Fruit fly (Drosophila melanogaster) S2 (cell line): ENCODE data around the gene CG12020.

Experiments used
- CG8478 ChIP-seq: fragments of >200 bp; optimal IDR thresholded peaks from 2 replicates; lab custom pipeline; 2018
- CTCF ChIP-seq, 2 experiments: fragments of >200 bp; optimal IDR thresholded peaks; 2 replicates each; lab custom pipeline; 2018

The CG12020 gene

dm6 chr3L:1797005-1797404 lies at the start of gene CG12020:
TSS of gene CG12020 (plus strand) at chr3L:1797305.
- TF ChIP-seq CTCF (optimal IDR thresholded peaks at IDR 0.05; lab: Kevin White, UChicago) (no peak), CG8478 (lab: Kevin White, UChicago) (no peak)

dm6 chr3L:1748218-1748617 lies 48.9 kb upstream of the CG12020 start:
- TF ChIP-seq CTCF (optimal IDR thresholded peaks at IDR 0.05; lab: Kevin White, UChicago) (no peak), CG8478 (lab: Kevin White, UChicago) (no peak)

- TF ChIP-seq CTCF (optimal IDR thresholded peaks at IDR 0.05; lab: Kevin White, UChicago) = no peak
- no peak for TF ChIP-seq CG8478 (lab: Kevin White, UChicago)
Measured at dm6 chr3L:1754262-1754661, 42.8 kb upstream of the CG12020 start.

dm6 chr3L:1754935-1755334 lies 42.2 kb upstream of the CG12020 start:
- TF ChIP-seq CG8478 (lab: Kevin White, UChicago) (no peak), CTCF (optimal IDR thresholded peaks at IDR 0.05; lab: Kevin White, UChicago) (no peak)

DNA sequence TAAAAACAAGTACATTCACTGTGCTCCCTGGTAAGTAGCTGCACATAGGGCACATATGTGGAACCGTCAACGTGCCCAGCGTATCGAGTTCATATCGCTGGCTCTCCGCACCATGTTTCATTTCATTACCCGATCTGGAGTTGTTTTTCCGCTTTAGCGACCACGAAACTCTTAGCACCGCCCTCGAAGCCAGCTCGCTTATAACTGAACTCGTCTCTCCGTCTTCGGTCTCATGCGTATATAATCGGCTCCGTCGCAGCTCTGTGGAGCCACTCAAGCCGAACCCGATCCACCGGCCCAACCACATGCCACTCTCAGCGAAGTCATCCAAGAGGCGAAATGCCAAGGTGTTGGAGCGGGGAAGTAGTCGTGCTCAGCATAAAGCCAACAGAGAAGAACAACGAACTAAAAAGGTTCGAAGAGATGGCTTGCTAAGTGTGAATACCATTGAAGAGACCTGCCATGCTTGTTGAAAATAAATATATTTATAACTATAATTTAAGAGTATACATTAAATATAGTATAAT lies 41.6 kb upstream of the CG12020 start, which contains the start of gene Cht2:
TSS of gene Cht2 (minus strand) at position 477 of the 527 bp plus-strand sequence.
- no peak for TF ChIP-seq CG8478 (lab: Kevin White, UChicago)
- no peak for TF ChIP-seq CTCF (optimal IDR thresholded peaks at IDR 0.05; lab: Kevin White, UChicago)

DNA sequence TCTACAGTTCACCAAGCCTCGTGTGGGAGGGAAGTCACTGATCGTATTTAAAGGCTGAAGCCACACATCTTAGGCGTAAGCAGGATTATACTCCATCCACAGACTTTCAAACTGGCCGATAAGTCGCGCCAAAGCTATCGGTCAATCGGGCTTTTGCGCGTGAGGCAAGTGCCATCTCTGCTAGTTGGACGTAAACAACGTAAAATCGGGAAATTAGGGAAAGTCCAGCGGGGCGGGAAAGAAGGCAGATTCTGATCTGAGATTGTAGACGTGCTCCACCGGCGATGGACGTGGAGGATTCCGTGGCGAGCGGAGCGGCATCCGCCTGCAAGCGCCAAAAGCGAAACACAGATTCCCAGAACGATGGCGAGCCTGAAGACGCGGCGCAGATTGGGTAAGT lies 41.0 kb upstream of the CG12020 start, which contains the start of gene CG8001:
TSS of gene CG8001 (plus strand) at position 17 of the 400 bp plus-strand sequence.
- TF ChIP-seq CG8478 (lab: Kevin White, UChicago) = no peak

DNA sequence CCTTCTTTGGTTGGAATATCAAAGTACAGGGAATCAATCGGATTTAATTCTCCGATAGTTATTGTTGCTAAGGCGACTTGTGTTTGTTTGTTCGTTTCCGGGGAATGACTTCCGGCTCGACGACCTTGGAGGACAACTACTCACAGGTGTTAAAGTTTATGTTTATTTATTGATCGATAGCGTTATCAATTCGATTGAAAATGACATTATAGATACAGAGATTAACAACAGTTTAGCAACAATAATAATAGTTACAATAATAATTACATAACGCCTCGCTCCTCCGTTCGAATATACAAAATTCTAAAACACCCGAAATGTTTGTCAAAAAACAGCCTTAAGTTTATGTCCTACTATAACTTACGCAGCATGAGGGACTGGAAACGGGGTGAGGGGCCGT lies 25.4 kb upstream of the CG12020 start, which contains the start of gene Dhc62B:
TSS of gene Dhc62B (minus strand) at position 101 of the 400 bp plus-strand sequence.
- TF ChIP-seq CTCF (optimal IDR thresholded peaks at IDR 0.05; lab: Kevin White, UChicago) = no peak
- TF ChIP-seq CG8478 (lab: Kevin White, UChicago) = no peak

dm6 chr3L:1772593-1772992 lies 24.5 kb upstream of the CG12020 start:
- TF ChIP-seq CG8478 (lab: Kevin White, UChicago) = no peak
- no peak for TF ChIP-seq CTCF (optimal IDR thresholded peaks at IDR 0.05; lab: Kevin White, UChicago)

DNA sequence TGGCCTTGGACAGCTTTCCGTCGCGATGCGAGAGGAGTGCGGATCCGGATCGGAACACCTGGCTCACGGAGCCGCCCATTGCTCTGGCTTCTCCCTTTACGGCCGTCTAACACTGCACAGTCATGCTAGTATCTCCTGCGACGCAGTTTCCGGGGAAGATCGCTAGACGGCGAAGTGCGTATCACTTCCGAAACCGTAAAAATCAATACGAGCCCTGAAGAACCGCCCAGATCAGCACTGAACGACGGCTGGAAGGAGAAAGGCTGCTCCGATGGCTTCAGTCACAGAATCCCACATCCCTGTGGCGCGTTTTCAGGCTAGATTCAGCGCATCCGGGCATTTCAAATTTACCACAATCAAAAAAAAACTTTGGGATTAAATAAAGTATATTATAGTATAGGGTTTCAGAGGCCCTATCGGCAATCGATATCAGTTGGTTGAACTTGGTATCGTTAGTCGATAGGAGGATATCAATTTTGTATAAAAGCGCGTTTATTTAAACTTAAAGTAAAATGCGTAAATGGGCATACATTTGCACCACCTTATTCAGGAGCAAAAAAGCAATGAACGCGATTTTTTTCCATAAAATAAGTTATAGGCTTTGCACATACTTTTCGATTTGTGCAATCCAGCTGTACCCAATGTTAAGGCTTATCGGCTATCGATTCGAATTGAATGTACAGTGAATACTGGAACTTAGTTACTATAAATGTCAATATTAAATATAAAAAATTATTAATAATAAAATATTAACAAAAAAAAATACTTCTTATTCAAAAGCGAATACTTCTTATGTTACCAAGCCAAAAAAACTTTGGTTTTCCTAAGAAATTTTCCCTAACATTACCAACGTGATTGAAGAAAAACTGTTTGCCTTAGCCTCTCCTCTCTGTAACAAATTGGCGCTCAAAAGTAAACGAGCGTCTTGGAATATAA lies 22.1 kb upstream of the CG12020 start, which contains the start of the genes CG13933 and PolD2:
TSS of gene CG13933 (minus strand) at position 435 of the 936 bp plus-strand sequence.
TSS of gene PolD2 (plus strand) at position 921 of the 936 bp plus-strand sequence.
- TF ChIP-seq CTCF (optimal IDR thresholded peaks at IDR 0.05; lab: Kevin White, UChicago) = no peak
- no peak for TF ChIP-seq CG8478 (lab: Kevin White, UChicago)

- TF ChIP-seq CG8478 (lab: Kevin White, UChicago) (no peak), CTCF (optimal IDR thresholded peaks at IDR 0.05; lab: Kevin White, UChicago) (no peak)
Measured at dm6 chr3L:1777249-1777648, 19.9 kb upstream of the CG12020 start, which contains the start of the genes CG2021 and mRpL46. TSS of gene CG2021 (minus strand) at chr3L:1777411. TSS of gene mRpL46 (plus strand) at chr3L:1777439.

- no peak for TF ChIP-seq CG8478 (lab: Kevin White, UChicago)
- no peak for TF ChIP-seq CTCF (optimal IDR thresholded peaks at IDR 0.05; lab: Kevin White, UChicago)
Measured at dm6 chr3L:1784092-1784491, 13.0 kb upstream of the CG12020 start.

DNA sequence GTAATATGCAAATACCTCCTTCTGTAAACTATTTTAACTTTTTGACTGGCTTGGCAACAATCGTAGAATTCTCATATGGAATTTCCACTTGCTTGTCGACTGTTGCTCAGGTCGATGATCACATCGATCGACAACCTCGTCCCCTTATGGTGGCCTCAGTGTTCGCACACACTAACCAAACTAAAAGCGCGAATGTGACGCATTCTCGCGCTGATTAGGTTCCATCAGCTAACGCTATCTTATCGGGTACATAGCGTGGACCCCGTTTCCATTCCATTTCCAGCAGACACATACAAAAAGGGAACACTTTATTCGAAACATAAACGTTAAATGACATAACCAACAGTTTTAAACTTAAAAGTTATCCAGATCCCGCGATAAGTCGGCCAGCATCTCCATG lies 7.8 kb upstream of the CG12020 start:
- TF ChIP-seq CTCF (optimal IDR thresholded peaks at IDR 0.05; lab: Kevin White, UChicago) (no peak), CG8478 (lab: Kevin White, UChicago) (no peak)

- TF ChIP-seq CTCF (optimal IDR thresholded peaks at IDR 0.05; lab: Kevin White, UChicago) (no peak), CG8478 (lab: Kevin White, UChicago) (no peak)
Measured at dm6 chr3L:1794164-1794942, 2.8 kb upstream of the CG12020 start.
